Fruit fly (Drosophila melanogaster) whole organism, embryonic: Measurements from ENCODE around the gene SMC6.

Experiments used
- CG11696 ChIP-seq: fragments of 200-800 bp; sonication (Bioruptor generic); IDR thresholded peaks from 2 replicates; pipeline ENCODE4 v1.3.6; 2022; ENCODE audit warnings: missing biosample characterization, missing genetic modification characterization
- CG12942 ChIP-seq: fragments of 200-800 bp; sonication (Bioruptor generic); optimal IDR thresholded peaks from 3 replicates; lab custom pipeline; 2016; ENCODE audit warnings: missing biosample characterization, missing genetic modification characterization
- CG8944 ChIP-seq: fragments of 200-800 bp; sonication (Bioruptor generic); optimal IDR thresholded peaks from 3 replicates; lab custom pipeline; 2016; ENCODE audit warnings: missing biosample characterization, missing genetic modification characterization
- Oaz ChIP-seq: fragments of 200-800 bp; sonication (Bioruptor generic); IDR thresholded peaks from 2 replicates; pipeline ENCODE4 v1.3.6; 2022; ENCODE audit warnings: missing biosample characterization, missing genetic modification characterization
- bowl ChIP-seq: fragments of 200-800 bp; sonication (Bioruptor generic); IDR thresholded peaks from 2 replicates; pipeline ENCODE4 v1.3.6; 2022; ENCODE audit warnings: missing biosample characterization, missing genetic modification characterization
- caup ChIP-seq: fragments of 200-800 bp; sonication (Bioruptor generic); optimal IDR thresholded peaks from 3 replicates; lab custom pipeline; 2017; ENCODE audit warnings: missing biosample characterization, mild to moderate bottlenecking, missing genetic modification characterization, moderate library complexity; ENCODE audit not compliant: severe bottlenecking
- dan ChIP-seq: fragments of 200-800 bp; sonication (Bioruptor generic); IDR thresholded peaks from 2 replicates; pipeline ENCODE4 v1.3.6; 2022; ENCODE audit warnings: missing biosample characterization, missing genetic modification characterization
- danr ChIP-seq: fragments of 200-800 bp; sonication (Bioruptor generic); IDR thresholded peaks from 2 replicates; pipeline ENCODE4 v1.3.6; 2022; ENCODE audit warnings: missing biosample characterization, missing genetic modification characterization
- gce ChIP-seq: fragments of 200-800 bp; sonication (Bioruptor generic); IDR thresholded peaks from 3 replicates; pipeline ENCODE4 v1.3.6; 2022; ENCODE audit warnings: missing biosample characterization, missing genetic modification characterization

- TF ChIP-seq bowl (GFP tag; lab: Robert Waterston, UW) = no peak
- no peak for TF ChIP-seq gce
- no peak for TF ChIP-seq caup (GFP tag; lab: Kevin White, UChicago)
- TF ChIP-seq dan = no peak
- no peak for TF ChIP-seq CG11696 (GFP tag; lab: Robert Waterston, UW)
- no peak for TF ChIP-seq Oaz (GFP tag; lab: Robert Waterston, UW)
- TF ChIP-seq CG8944 (GFP tag; lab: Kevin White, UChicago) = no peak
- no peak for TF ChIP-seq danr
- TF ChIP-seq CG12942 = no peak
Observed at dm6 chr3R:24234162-24234529, 40.9 kb upstream of the SMC6 start.
